Worm (Caenorhabditis elegans) whole organism, L3 larva: ENCODE data around the gene C04C3.4.

Experiments used
- aly-2 ChIP-seq: fragments of 150-350 bp; optimal IDR thresholded peaks from 2 replicates; lab custom pipeline; 2014; ENCODE audit warnings: missing biosample characterization, missing genetic modification characterization
- ama-1 ChIP-seq: fragments of 150-350 bp; optimal IDR thresholded peaks from 2 replicates; lab custom pipeline; 2018
- egl-27 ChIP-seq: sonication (generic microtip); optimal IDR thresholded peaks from 4 replicates; lab custom pipeline; 2017; ENCODE audit warnings: missing biosample characterization, missing genetic modification reagents, missing genetic modification characterization
- elt-1 ChIP-seq: fragments of 150-350 bp; optimal IDR thresholded peaks from 2 replicates; lab custom pipeline; 2014; ENCODE audit warnings: missing biosample characterization, missing genetic modification characterization
- fkh-2 ChIP-seq: fragments of 150-350 bp; optimal IDR thresholded peaks from 2 replicates; lab custom pipeline; 2014; ENCODE audit warnings: missing biosample characterization, missing genetic modification reagents, missing genetic modification characterization
- jun-1 ChIP-seq: fragments of 150-350 bp; optimal IDR thresholded peaks from 2 replicates; lab custom pipeline; 2014; ENCODE audit warnings: missing biosample characterization, missing genetic modification reagents, missing genetic modification characterization
- nfya-1 ChIP-seq: sonication (generic microtip); optimal IDR thresholded peaks from 2 replicates; lab custom pipeline; 2017; ENCODE audit warnings: missing genetic modification characterization, mild to moderate bottlenecking, missing compliant biosample characterization, antibody characterized with exemption, moderate library complexity; ENCODE audit not compliant: insufficient read depth
- nhr-11 ChIP-seq: fragments of 150-350 bp; optimal IDR thresholded peaks from 2 replicates; lab custom pipeline; 2014; ENCODE audit warnings: missing biosample characterization, missing genetic modification characterization
- nhr-23 ChIP-seq: fragments of 150-350 bp; optimal IDR thresholded peaks from 2 replicates; lab custom pipeline; 2014; ENCODE audit warnings: missing biosample characterization, missing genetic modification reagents, missing genetic modification characterization
- nhr-28 ChIP-seq: fragments of 150-350 bp; optimal IDR thresholded peaks from 2 replicates; lab custom pipeline; 2014; ENCODE audit warnings: missing biosample characterization, missing genetic modification characterization
- nhr-77 ChIP-seq: fragments of 150-350 bp; optimal IDR thresholded peaks from 2 replicates; lab custom pipeline; 2014; ENCODE audit warnings: missing biosample characterization, missing genetic modification characterization
- snpc-4 ChIP-seq: fragments of 150-350 bp; optimal IDR thresholded peaks from 2 replicates; lab custom pipeline; 2014; ENCODE audit warnings: missing biosample characterization, missing genetic modification characterization
- unc-39 ChIP-seq: sonication (generic microtip); optimal IDR thresholded peaks from 4 replicates; lab custom pipeline; 2017; ENCODE audit warnings: missing biosample characterization, missing genetic modification characterization
- zag-1 ChIP-seq: fragments of 150-350 bp; optimal IDR thresholded peaks from 2 replicates; lab custom pipeline; 2014; ENCODE audit warnings: missing biosample characterization, missing genetic modification characterization

ce11 chrIV:3363784-3364183 lies 30.4 kb upstream of the C04C3.4 start:
- TF ChIP-seq unc-39 (tag; lab: Kevin White, UChicago) = no peak
- no peak for TF ChIP-seq jun-1 (tag; lab: Kevin White, UChicago)
- no peak for TF ChIP-seq nhr-23
- no peak for TF ChIP-seq zag-1 (tag; lab: Kevin White, UChicago)
- no peak for TF ChIP-seq ama-1 (lab: Kevin White, UChicago)
- no peak for TF ChIP-seq elt-1
- no peak for TF ChIP-seq fkh-2
- no peak for TF ChIP-seq egl-27
- TF ChIP-seq nfya-1 = no peak
- TF ChIP-seq aly-2 (tag; lab: Kevin White, UChicago) = no peak
- TF ChIP-seq nhr-11 (tag; lab: Kevin White, UChicago) = no peak
- TF ChIP-seq nhr-77 (tag; lab: Kevin White, UChicago) = no peak
- no peak for TF ChIP-seq nhr-28 (tag; lab: Kevin White, UChicago)
- no peak for TF ChIP-seq snpc-4 (tag; lab: Kevin White, UChicago)
